Worm (Caenorhabditis elegans): ENCODE data around the gene C27D9.2.

ce11 chrII:4755654-4756053 lies 997 bp downstream of the C27D9.2 start:
- TF ChIP-seq elt-3 (tag; optimal IDR thresholded peaks at IDR 0.05) (no peak), unc-39 (tag; optimal IDR thresholded peaks at IDR 0.05) (no peak), nhr-77 (tag; optimal IDR thresholded peaks at IDR 0.05) (no peak), nhr-23 (tag; optimal IDR thresholded peaks at IDR 0.05) (no peak), ceh-82 (tag; optimal IDR thresholded peaks at IDR 0.05) (no peak), nhr-6 (tag; optimal IDR thresholded peaks at IDR 0.05) (no peak), ama-1 (optimal IDR thresholded peaks at IDR 0.05) (no peak), sem-4 (tag; optimal IDR thresholded peaks at IDR 0.05) (no peak), lin-39 (tag; optimal IDR thresholded peaks at IDR 0.05) (no peak), lsy-2 (tag; optimal IDR thresholded peaks at IDR 0.05) (no peak)
